Fruit fly (Drosophila melanogaster) whole organism, embryonic: Measurements from ENCODE around the gene CG42766.

ENCODE experiments used
- Asciz ChIP-seq: fragments of 200-800 bp; sonication (Bioruptor generic); optimal IDR thresholded peaks from 2 replicates; lab custom pipeline; 2017; ENCODE audit warnings: missing biosample characterization, mild to moderate bottlenecking, missing genetic modification characterization, missing genetic modification reagents
- B-H1 ChIP-seq: fragments of 200-800 bp; sonication (Bioruptor generic); IDR thresholded peaks from 3 replicates; pipeline ENCODE4 v1.3.6; 2022; ENCODE audit warnings: missing biosample characterization, missing genetic modification characterization
- Bgb ChIP-seq: fragments of 200-800 bp; sonication (Bioruptor generic); IDR thresholded peaks from 2 replicates; pipeline ENCODE4 v1.3.6; 2022; ENCODE audit warnings: missing biosample characterization, missing genetic modification characterization; ENCODE audit not compliant: partially characterized antibody
- CG10366 ChIP-seq: fragments of 200-800 bp; sonication (Bioruptor generic); IDR thresholded peaks from 2 replicates; pipeline ENCODE4 v1.3.6; 2022; ENCODE audit warnings: missing biosample characterization, missing genetic modification characterization
- CG12391 ChIP-seq: fragments of 200-800 bp; sonication (Bioruptor generic); optimal IDR thresholded peaks from 3 replicates; lab custom pipeline; 2018; ENCODE audit warnings: missing biosample characterization, mild to moderate bottlenecking, missing genetic modification characterization, moderate library complexity
- CG14860 ChIP-seq: fragments of 200-800 bp; sonication (Bioruptor generic); IDR thresholded peaks from 3 replicates; pipeline ENCODE4 v1.3.6; 2022; ENCODE audit warnings: missing biosample characterization, missing genetic modification characterization; ENCODE audit not compliant: partially characterized antibody
- CG17328 ChIP-seq: fragments of 200-800 bp; sonication (Bioruptor generic); IDR thresholded peaks from 2 replicates; pipeline ENCODE4 v1.3.6; 2022; ENCODE audit warnings: missing biosample characterization, missing genetic modification characterization
- CG2116 ChIP-seq: fragments of 200-800 bp; sonication (Bioruptor generic); optimal IDR thresholded peaks from 3 replicates; lab custom pipeline; 2018; ENCODE audit warnings: missing biosample characterization, mild to moderate bottlenecking, missing genetic modification characterization
- CG31224 ChIP-seq: fragments of 200-800 bp; sonication (Bioruptor generic); IDR thresholded peaks from 2 replicates; pipeline ENCODE4 v1.3.6; 2022; ENCODE audit warnings: missing biosample characterization, missing genetic modification characterization
- CG4282 ChIP-seq: fragments of 200-800 bp; sonication (Bioruptor generic); optimal IDR thresholded peaks from 2 replicates; lab custom pipeline; 2016; ENCODE audit warnings: missing biosample characterization, missing genetic modification characterization
- CG4424 ChIP-seq: fragments of 200-800 bp; sonication (Bioruptor generic); optimal IDR thresholded peaks from 3 replicates; lab custom pipeline; 2016; ENCODE audit warnings: missing biosample characterization, missing genetic modification characterization
- CG7928 ChIP-seq: fragments of 200-800 bp; sonication (Bioruptor generic); optimal IDR thresholded peaks from 2 replicates; lab custom pipeline; 2017; ENCODE audit warnings: missing biosample characterization, mild to moderate bottlenecking, missing genetic modification characterization
- CG7963 ChIP-seq: fragments of 200-800 bp; sonication (Bioruptor generic); IDR thresholded peaks from 3 replicates; pipeline ENCODE4 v1.3.6; 2022; ENCODE audit warnings: missing biosample characterization, missing genetic modification characterization; ENCODE audit not compliant: partially characterized antibody
- CG8290 ChIP-seq, 3 experiments: fragments of 200-800 bp; sonication (Bioruptor generic); optimal IDR thresholded peaks; 2 replicates each; lab custom pipeline; 2016 to 2019; ENCODE audit warnings: missing biosample characterization in 3 of 3, missing genetic modification characterization in 3 of 3, mild to moderate bottlenecking in 2 of 3, moderate library complexity in 1 of 3
- Ets97D ChIP-seq: fragments of 200-800 bp; sonication (Bioruptor generic); optimal IDR thresholded peaks from 3 replicates; lab custom pipeline; 2016; ENCODE audit warnings: missing biosample characterization, missing genetic modification characterization
- Hand ChIP-seq: fragments of 200-800 bp; sonication (Bioruptor generic); optimal IDR thresholded peaks from 2 replicates; lab custom pipeline; 2017; ENCODE audit warnings: mild to moderate bottlenecking, missing biosample characterization, missing genetic modification reagents, missing genetic modification characterization
- Hey ChIP-seq: fragments of 200-800 bp; sonication (Bioruptor generic); optimal IDR thresholded peaks from 3 replicates; lab custom pipeline; 2018; ENCODE audit warnings: missing biosample characterization, mild to moderate bottlenecking, missing genetic modification characterization
- HmgZ ChIP-seq: fragments of 200-800 bp; sonication (Bioruptor generic); optimal IDR thresholded peaks from 2 replicates; lab custom pipeline; 2018; ENCODE audit warnings: missing biosample characterization, mild to moderate bottlenecking, missing genetic modification characterization
- Mad ChIP-seq: fragments of 200-800 bp; sonication (Bioruptor generic); optimal IDR thresholded peaks from 2 replicates; lab custom pipeline; 2016; ENCODE audit warnings: missing biosample characterization, missing genetic modification characterization
- Max ChIP-seq: fragments of 200-800 bp; sonication (Bioruptor generic); optimal IDR thresholded peaks from 2 replicates; lab custom pipeline; 2016; ENCODE audit warnings: missing biosample characterization, mild to moderate bottlenecking, missing genetic modification characterization
- Mrtf ChIP-seq: fragments of 200-800 bp; sonication (Bioruptor generic); IDR thresholded peaks from 3 replicates; pipeline ENCODE4 v1.3.6; 2022; ENCODE audit warnings: missing biosample characterization, missing genetic modification characterization
- Rx ChIP-seq: fragments of 200-800 bp; sonication (Bioruptor generic); IDR thresholded peaks from 2 replicates; pipeline ENCODE4 v1.3.6; 2022; ENCODE audit warnings: missing biosample characterization, missing genetic modification characterization
- Sox102F ChIP-seq: fragments of 200-800 bp; sonication (Bioruptor generic); optimal IDR thresholded peaks from 2 replicates; lab custom pipeline; 2018; ENCODE audit warnings: missing biosample characterization, mild to moderate bottlenecking, missing genetic modification characterization, moderate library complexity
- Usf ChIP-seq: fragments of 200-800 bp; sonication (Bioruptor generic); optimal IDR thresholded peaks from 2 replicates; lab custom pipeline; 2017; ENCODE audit warnings: missing genotype, missing biosample characterization, missing genetic modification characterization
- ac ChIP-seq: fragments of 200-800 bp; sonication (Bioruptor generic); optimal IDR thresholded peaks from 3 replicates; lab custom pipeline; 2017; ENCODE audit warnings: missing biosample characterization, mild to moderate bottlenecking, missing genetic modification characterization
- bsh ChIP-seq, 2 experiments: fragments of 200-800 bp; sonication (Bioruptor generic); optimal IDR thresholded peaks; 2 replicates each; lab custom pipeline; 2017 to 2018; ENCODE audit warnings: mild to moderate bottlenecking in 2 of 2, missing biosample characterization in 2 of 2, missing genetic modification characterization in 2 of 2, moderate library complexity in 1 of 2
- btn ChIP-seq: fragments of 200-800 bp; sonication (Bioruptor generic); optimal IDR thresholded peaks from 2 replicates; lab custom pipeline; 2016; ENCODE audit warnings: missing biosample characterization, missing genetic modification characterization
- dm ChIP-seq: fragments of 200-800 bp; sonication (Bioruptor generic); optimal IDR thresholded peaks from 3 replicates; lab custom pipeline; 2016; ENCODE audit warnings: missing biosample characterization, missing genetic modification characterization
- eyg ChIP-seq: fragments of 200-800 bp; sonication (Bioruptor generic); optimal IDR thresholded peaks from 3 replicates; lab custom pipeline; 2016; ENCODE audit warnings: missing biosample characterization, missing genetic modification characterization
- fd102C ChIP-seq: fragments of 200-800 bp; sonication (Bioruptor generic); optimal IDR thresholded peaks from 2 replicates; lab custom pipeline; 2018; ENCODE audit warnings: missing biosample characterization, mild to moderate bottlenecking, missing genetic modification characterization, moderate library complexity
- ftz-f1 ChIP-seq: fragments of 200-800 bp; sonication (Bioruptor generic); optimal IDR thresholded peaks from 2 replicates; lab custom pipeline; 2016; ENCODE audit warnings: missing biosample characterization, missing genetic modification characterization
- hkb ChIP-seq, 2 experiments: fragments of 200-800 bp in 1 of 2; fragments of >200 bp in 1 of 2; sonication (Bioruptor generic) in 1 of 2; IDR thresholded peaks in 1 of 2; optimal IDR thresholded peaks in 1 of 2; 2 replicates each; pipeline versions ENCODE4 v1.3.6 to Lab custom; 2017 to 2022; ENCODE audit warnings: missing biosample characterization in 1 of 2, missing genetic modification characterization in 1 of 2
- knrl ChIP-seq: fragments of 200-800 bp; sonication (Bioruptor generic); IDR thresholded peaks from 3 replicates; pipeline ENCODE4 v1.3.6; 2022; ENCODE audit warnings: missing biosample characterization, missing genetic modification characterization; ENCODE audit not compliant: partially characterized antibody
- lola ChIP-seq, 3 experiments: fragments of >200 bp in 2 of 3; fragments of 200-800 bp in 1 of 3; sonication (Bioruptor generic) in 1 of 3; optimal IDR thresholded peaks; 2 replicates each; lab custom pipeline; 2017 to 2019; ENCODE audit warnings: missing biosample characterization in 3 of 3, missing genetic modification characterization in 3 of 3, mild to moderate bottlenecking in 1 of 3, moderate library complexity in 1 of 3
- pfk ChIP-seq: fragments of 200-800 bp; sonication (Bioruptor generic); optimal IDR thresholded peaks from 2 replicates; lab custom pipeline; 2018; ENCODE audit warnings: missing biosample characterization, mild to moderate bottlenecking, missing genetic modification characterization, moderate library complexity
- row ChIP-seq: fragments of 200-800 bp; sonication (Bioruptor generic); IDR thresholded peaks from 3 replicates; pipeline ENCODE4 v1.3.6; 2022; ENCODE audit warnings: missing biosample characterization, missing genetic modification characterization
- salm ChIP-seq: fragments of 200-800 bp; sonication (Bioruptor generic); optimal IDR thresholded peaks from 2 replicates; lab custom pipeline; 2018; ENCODE audit warnings: missing biosample characterization, mild to moderate bottlenecking, missing genetic modification characterization
- sens-2 ChIP-seq: fragments of 200-800 bp; sonication (Bioruptor generic); IDR thresholded peaks from 2 replicates; pipeline ENCODE4 v1.3.6; 2022; ENCODE audit warnings: missing biosample characterization, missing genetic modification characterization
- shn ChIP-seq: fragments of 200-800 bp; sonication (Bioruptor generic); optimal IDR thresholded peaks from 3 replicates; lab custom pipeline; 2016; ENCODE audit warnings: missing biosample characterization, missing genetic modification characterization
- sqz ChIP-seq: fragments of 200-800 bp; sonication (Bioruptor generic); optimal IDR thresholded peaks from 3 replicates; lab custom pipeline; 2018; ENCODE audit warnings: missing biosample characterization, mild to moderate bottlenecking, missing genetic modification characterization
- stc ChIP-seq: fragments of 200-800 bp; sonication (Bioruptor generic); IDR thresholded peaks from 2 replicates; pipeline ENCODE4 v1.3.6; 2022; ENCODE audit warnings: missing biosample characterization, missing genetic modification characterization
- wek ChIP-seq: fragments of 200-800 bp; sonication (Bioruptor generic); optimal IDR thresholded peaks from 3 replicates; lab custom pipeline; 2018; ENCODE audit warnings: missing biosample characterization, mild to moderate bottlenecking, missing genetic modification characterization, moderate library complexity
- yki ChIP-seq: fragments of >200 bp; optimal IDR thresholded peaks from 3 replicates; lab custom pipeline; 2018

The CG42766 gene

DNA sequence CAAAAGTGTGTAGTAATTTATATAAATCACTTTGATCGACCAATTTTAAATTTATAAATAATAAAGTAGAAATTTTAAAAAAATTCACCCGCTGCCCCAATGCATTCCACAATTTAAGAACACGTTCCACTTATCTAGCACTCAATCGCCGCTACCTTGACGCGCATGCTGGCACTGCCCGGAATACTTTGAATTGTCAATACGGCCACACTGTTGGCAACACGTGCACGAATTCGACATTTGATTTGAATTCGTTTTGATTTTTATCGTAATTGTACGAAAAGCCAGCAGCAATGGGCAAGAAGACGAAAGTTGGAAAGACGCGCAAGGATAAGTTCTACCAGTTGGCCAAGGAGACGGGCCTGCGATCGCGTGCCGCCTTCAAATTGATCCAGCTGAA is 20.2 kb downstream of the CG42766 start, which contains the start of gene CG8939 (continued):
- TF ChIP-seq CG10366 (GFP tag; lab: Robert Waterston, UW) (no peak), Asciz (no peak), sens-2 (GFP tag; lab: Robert Waterston, UW) (no peak), Mad (no peak), CG2116 (GFP tag; lab: Kevin White, UChicago) (no peak), row (GFP tag; lab: Robert Waterston, UW) (peak; percentile 53; the same call in 1 of the 3 replicates), Sox102F (GFP tag; lab: Kevin White, UChicago) (no peak), CG31224 (GFP tag; lab: Robert Waterston, UW) (no peak), btn (GFP tag; lab: Kevin White, UChicago) (no peak), CG4282 (GFP tag; lab: Kevin White, UChicago) (no peak), CG7928 (no peak), CG14860 (GFP tag; lab: Robert Waterston, UW) (no peak), hkb (optimal IDR thresholded peaks at IDR 0.05; lab: Kevin White, UChicago) (no peak), hkb (GFP tag; IDR thresholded peaks at IDR 0.05; lab: Robert Waterston, UW) (no peak), CG17328 (GFP tag; lab: Robert Waterston, UW) (no peak), Ets97D (peak; percentile 42), shn (GFP tag; lab: Kevin White, UChicago) (no peak), wek (GFP tag; lab: Kevin White, UChicago) (no peak), eyg (no peak), salm (no peak), Rx (no peak), CG4424 (GFP tag; lab: Kevin White, UChicago) (no peak), Bgb (GFP tag; lab: Robert Waterston, UW) (peak; percentile 54), CG8290 (GFP tag; optimal IDR thresholded peaks at IDR 0.05; lab: Kevin White, UChicago) (no peak), CG8290 (tag; optimal IDR thresholded peaks at IDR 0.05; lab: Kevin White, UChicago) (no peak), knrl (GFP tag; lab: Robert Waterston, UW) (0 out of 3 replicates have a peak, but pooled peaks have one; percentile 16), HmgZ (tag; lab: Kevin White, UChicago) (no peak), ac (GFP tag; lab: Kevin White, UChicago) (no peak), Hey (tag; lab: Kevin White, UChicago) (no peak), Max (peak; percentile 90), bsh (GFP tag; optimal IDR thresholded peaks at IDR 0.05; lab: Kevin White, UChicago) (no peak), stc (GFP tag; lab: Robert Waterston, UW) (no peak), dm (GFP tag; lab: Kevin White, UChicago) (peak; percentile 94), B-H1 (GFP tag; lab: Robert Waterston, UW) (no peak), Mrtf (GFP tag; lab: Robert Waterston, UW) (no peak), Hand (GFP tag; lab: Kevin White, UChicago) (no peak), CG12391 (tag; lab: Kevin White, UChicago) (peak; percentile 12), pfk (GFP tag; lab: Kevin White, UChicago) (no peak), yki (lab: Kevin White, UChicago) (no peak), ftz-f1 (GFP tag; lab: Kevin White, UChicago) (no peak), CG7963 (GFP tag; lab: Robert Waterston, UW) (no peak), sqz (GFP tag; lab: Kevin White, UChicago) (no peak), Usf (no peak), lola (GFP tag; optimal IDR thresholded peaks at IDR 0.05; lab: Kevin White, UChicago) (no peak), fd102C (GFP tag; lab: Kevin White, UChicago) (no peak)
